Fruit fly (Drosophila melanogaster): ENCODE data around the gene pasi2.

DNA sequence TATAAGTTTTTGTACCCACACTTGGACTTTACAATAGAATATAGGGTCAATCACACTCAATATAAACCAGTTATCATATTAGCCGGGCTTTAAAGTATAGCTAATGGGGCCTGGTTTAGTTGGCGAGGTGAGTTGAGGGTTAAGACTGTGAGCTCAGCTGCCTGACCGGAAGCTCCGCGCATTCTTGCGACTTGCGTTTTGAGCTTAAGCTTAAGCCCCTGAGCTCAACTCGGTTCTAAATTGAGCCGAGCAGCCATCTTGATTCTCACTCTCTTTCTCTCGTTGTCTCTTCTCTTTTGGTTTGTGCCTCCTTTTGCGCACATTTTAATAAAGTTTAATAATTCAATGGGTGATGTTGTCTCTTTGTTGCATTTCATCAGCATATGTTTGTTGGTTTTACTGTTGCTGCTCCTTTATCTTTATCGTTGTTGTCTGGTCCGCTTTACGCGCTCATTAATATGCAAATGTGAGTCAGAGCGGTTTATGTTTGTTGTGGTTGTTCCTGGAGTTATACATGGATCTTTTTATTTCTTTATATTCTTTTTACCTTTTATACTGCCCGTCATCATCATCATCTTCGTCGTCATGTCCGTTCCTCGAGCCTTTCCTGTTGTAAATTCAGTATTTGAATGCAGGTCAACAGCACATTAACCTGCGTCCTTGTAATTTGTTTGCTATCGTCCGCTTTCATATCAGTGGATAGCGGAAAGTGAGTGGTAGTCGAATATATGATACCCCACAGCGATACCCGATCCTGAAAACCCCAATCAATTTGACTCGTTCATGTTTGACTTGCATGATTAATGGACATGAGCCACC is 15.8 kb downstream of the pasi2 start:
- TF ChIP-seq CG8478 (optimal IDR thresholded peaks at IDR 0.05) (no peak), CTCF (optimal IDR thresholded peaks at IDR 0.05) (no peak)

Measured in S2 (cell line).